Fruit fly (Drosophila melanogaster) S2 (cell line): ENCODE measurements around the gene CG9215.

Experiments
- CG8478 ChIP-seq: fragments of >200 bp; optimal IDR thresholded peaks from 2 replicates; lab custom pipeline; 2018
- CTCF ChIP-seq, 2 experiments: fragments of >200 bp; optimal IDR thresholded peaks; 2 replicates each; lab custom pipeline; 2018

DNA sequence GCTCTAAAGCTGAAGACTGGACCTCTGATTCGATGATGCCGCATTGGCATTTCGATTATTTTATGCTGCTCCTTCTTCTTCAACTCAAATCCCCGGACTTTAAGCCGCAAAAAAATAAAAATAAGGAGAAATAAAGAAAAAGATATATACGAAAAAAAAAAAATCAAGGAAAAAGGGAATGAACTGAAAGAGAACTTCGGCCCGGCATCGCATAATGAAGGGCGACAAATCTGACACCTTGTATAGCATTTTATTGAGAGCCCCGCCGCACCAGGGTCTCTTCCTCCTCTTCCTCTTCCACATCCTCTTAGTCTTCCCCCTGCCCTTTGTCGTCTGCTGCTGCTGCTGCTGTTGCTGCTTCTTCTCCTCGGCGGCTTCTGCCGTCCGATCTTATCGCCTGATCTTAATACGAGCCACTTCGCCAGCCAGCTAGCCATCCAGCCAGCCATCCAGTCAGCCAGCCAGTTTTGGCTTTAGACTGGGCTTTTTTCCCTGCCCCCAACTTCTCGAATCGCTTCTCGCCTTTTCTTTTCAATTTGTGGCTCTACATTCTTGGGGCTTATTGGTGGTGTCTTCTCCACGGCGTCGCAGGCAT is 26.2 kb upstream of the CG9215 start:
- TF ChIP-seq CG8478 (lab: Kevin White, UChicago) (no peak), CTCF (optimal IDR thresholded peaks at IDR 0.05; lab: Kevin White, UChicago) (no peak)
